Worm (Caenorhabditis elegans) whole organism, L2 larva: Measurements from ENCODE around the gene Y48A6C.8.
"Not testable (repeated sequence)": the region's sequence is repeated elsewhere in the genome, so short reads cannot be mapped to it uniquely, and the experiment has no call there.

Source experiments
- C34F6.9 ChIP-seq: fragments of 150-350 bp; optimal IDR thresholded peaks from 2 replicates; lab custom pipeline; 2014; ENCODE audit warnings: missing biosample characterization, missing genetic modification characterization
- F13H6.1 ChIP-seq: sonication (generic microtip); optimal IDR thresholded peaks from 2 replicates; lab custom pipeline; 2016; ENCODE audit warnings: missing genetic modification characterization, missing compliant biosample characterization
- R02D3.7 ChIP-seq: fragments of 150-350 bp; optimal IDR thresholded peaks from 2 replicates; lab custom pipeline; 2014; ENCODE audit warnings: missing biosample characterization, missing genetic modification characterization
- Y55F3AM.14 ChIP-seq: fragments of 200-800 bp; sonication (Bioruptor generic); optimal IDR thresholded peaks from 2 replicates; lab custom pipeline; 2018; ENCODE audit warnings: mild to moderate bottlenecking, missing genetic modification characterization, missing compliant biosample characterization
- ZK546.5 ChIP-seq: sonication (generic microtip); optimal IDR thresholded peaks from 2 replicates; lab custom pipeline; 2017; ENCODE audit warnings: missing biosample characterization, missing genetic modification characterization
- alr-1 ChIP-seq: fragments of 150-350 bp; optimal IDR thresholded peaks from 2 replicates; lab custom pipeline; 2014; ENCODE audit warnings: missing biosample characterization, missing genetic modification characterization
- aly-2 ChIP-seq: fragments of 150-350 bp; optimal IDR thresholded peaks from 2 replicates; lab custom pipeline; 2014; ENCODE audit warnings: missing biosample characterization, missing genetic modification characterization
- ama-1 ChIP-seq: fragments of 150-350 bp; optimal IDR thresholded peaks from 2 replicates; lab custom pipeline; 2018; ENCODE audit warnings: inconsistent platforms
- blmp-1 ChIP-seq: sonication (generic microtip); optimal IDR thresholded peaks from 2 replicates; lab custom pipeline; 2017; ENCODE audit warnings: missing genetic modification characterization, mild to moderate bottlenecking, missing compliant biosample characterization, antibody characterized with exemption, moderate library complexity; ENCODE audit not compliant: insufficient read depth
- ceh-16 ChIP-seq: fragments of 150-350 bp; optimal IDR thresholded peaks from 2 replicates; lab custom pipeline; 2014; ENCODE audit warnings: missing biosample characterization, missing genetic modification characterization
- crh-2 ChIP-seq: sonication (generic microtip); optimal IDR thresholded peaks from 2 replicates; lab custom pipeline; 2017; ENCODE audit warnings: missing biosample characterization, missing genetic modification characterization
- elt-1 ChIP-seq: fragments of 150-350 bp; optimal IDR thresholded peaks from 2 replicates; lab custom pipeline; 2014; ENCODE audit warnings: missing biosample characterization, missing genetic modification characterization
- elt-3 ChIP-seq: sonication (generic microtip); optimal IDR thresholded peaks from 2 replicates; lab custom pipeline; 2017; ENCODE audit warnings: missing biosample characterization, missing genetic modification characterization
- fos-1 ChIP-seq: fragments of 150-350 bp; optimal IDR thresholded peaks from 2 replicates; lab custom pipeline; 2014; ENCODE audit warnings: missing biosample characterization, missing genetic modification characterization
- gmeb-1 ChIP-seq: fragments of 150-350 bp; optimal IDR thresholded peaks from 2 replicates; lab custom pipeline; 2014; ENCODE audit warnings: missing biosample characterization, missing genetic modification characterization
- lin-13 ChIP-seq: fragments of 150-350 bp; optimal IDR thresholded peaks from 2 replicates; lab custom pipeline; 2014; ENCODE audit warnings: missing biosample characterization, missing genetic modification reagents, missing genetic modification characterization
- lin-39 ChIP-seq: fragments of 150-350 bp; optimal IDR thresholded peaks from 2 replicates; lab custom pipeline; 2014; ENCODE audit warnings: missing biosample characterization, missing genetic modification reagents, missing genetic modification characterization
- lsy-2 ChIP-seq, 2 experiments: fragments of 150-350 bp in 1 of 2; sonication (generic microtip) in 1 of 2; optimal IDR thresholded peaks; 2 replicates each; lab custom pipeline; 2014 to 2017; ENCODE audit warnings: missing biosample characterization in 2 of 2, missing genetic modification characterization in 2 of 2
- mab-5 ChIP-seq: fragments of 150-350 bp; optimal IDR thresholded peaks from 2 replicates; lab custom pipeline; 2014; ENCODE audit warnings: missing biosample characterization, missing genetic modification characterization
- mbf-1 ChIP-seq: sonication (generic microtip); optimal IDR thresholded peaks from 2 replicates; lab custom pipeline; 2017; ENCODE audit warnings: missing biosample characterization, missing genetic modification characterization
- nhr-11 ChIP-seq: fragments of 150-350 bp; optimal IDR thresholded peaks from 2 replicates; lab custom pipeline; 2014; ENCODE audit warnings: missing biosample characterization, missing genetic modification characterization
- nhr-12 ChIP-seq: fragments of 150-350 bp; optimal IDR thresholded peaks from 2 replicates; lab custom pipeline; 2014; ENCODE audit warnings: missing biosample characterization, missing genetic modification characterization
- nhr-129 ChIP-seq: fragments of 150-350 bp; optimal IDR thresholded peaks from 2 replicates; lab custom pipeline; 2014; ENCODE audit warnings: missing biosample characterization, missing genetic modification characterization
- nhr-21 ChIP-seq: fragments of 150-350 bp; optimal IDR thresholded peaks from 2 replicates; lab custom pipeline; 2014; ENCODE audit warnings: missing biosample characterization, missing genetic modification characterization
- nhr-237 ChIP-seq: fragments of 150-350 bp; optimal IDR thresholded peaks from 2 replicates; lab custom pipeline; 2014; ENCODE audit warnings: missing biosample characterization, missing genetic modification characterization
- nhr-6 ChIP-seq: fragments of 150-350 bp; optimal IDR thresholded peaks from 2 replicates; lab custom pipeline; 2014; ENCODE audit warnings: missing biosample characterization, missing genetic modification characterization
- peb-1 ChIP-seq: fragments of 150-350 bp; optimal IDR thresholded peaks from 2 replicates; lab custom pipeline; 2014; ENCODE audit warnings: missing biosample characterization, missing genetic modification characterization
- skn-1 ChIP-seq: sonication (generic microtip); optimal IDR thresholded peaks from 2 replicates; lab custom pipeline; 2017; ENCODE audit warnings: missing biosample characterization, missing genetic modification characterization
- sma-3 ChIP-seq: sonication (generic microtip); optimal IDR thresholded peaks from 2 replicates; lab custom pipeline; 2016; ENCODE audit warnings: missing genetic modification reagents, missing genetic modification characterization, missing compliant biosample characterization
- sma-9 ChIP-seq, 2 experiments: fragments of 150-350 bp in 1 of 2; sonication (generic microtip) in 1 of 2; optimal IDR thresholded peaks; 2 replicates each; lab custom pipeline; 2014 to 2016; ENCODE audit warnings: missing genetic modification characterization in 2 of 2, mild to moderate bottlenecking in 1 of 2, missing biosample characterization in 1 of 2, missing compliant biosample characterization in 1 of 2, missing genetic modification reagents in 1 of 2, moderate library complexity in 1 of 2
- snpc-4 ChIP-seq: fragments of 150-350 bp; optimal IDR thresholded peaks from 2 replicates; lab custom pipeline; 2014; ENCODE audit warnings: missing biosample characterization, missing genetic modification characterization
- unc-55 ChIP-seq: fragments of 150-350 bp; sonication (generic microtip); optimal IDR thresholded peaks from 3 replicates; lab custom pipeline; 2014; ENCODE audit warnings: missing biosample characterization, missing genetic modification reagents, missing genetic modification characterization
- unc-62 ChIP-seq: fragments of 150-350 bp; optimal IDR thresholded peaks from 2 replicates; lab custom pipeline; 2014; ENCODE audit warnings: missing biosample characterization, missing genetic modification reagents, missing genetic modification characterization

Y48A6C.8 gene

ce11 chrIII:11141791-11142490 is 14.5 kb upstream of the Y48A6C.8 start, which contains the start of the genes Y47D3A.1 and pola-1 (continued):
- TF ChIP-seq nhr-6 (tag; lab: Kevin White, UChicago) = peak; percentile 36
- peak; percentile 16 for TF ChIP-seq Y55F3AM.14 (GFP tag; lab: Kevin White, UChicago)
- TF ChIP-seq sma-9 (GFP tag; optimal IDR thresholded peaks at IDR 0.05; lab: Kevin White, UChicago) = no peak
- TF ChIP-seq sma-9 (tag; optimal IDR thresholded peaks at IDR 0.05; lab: Kevin White, UChicago) = no peak
- TF ChIP-seq ama-1 (lab: Kevin White, UChicago) = no peak
- TF ChIP-seq aly-2 (tag; lab: Kevin White, UChicago) = no peak
- no peak for TF ChIP-seq mbf-1 (tag; lab: Kevin White, UChicago)
- TF ChIP-seq nhr-11 (tag; lab: Kevin White, UChicago) = no peak
- TF ChIP-seq blmp-1 (tag; lab: Kevin White, UChicago) = peak; percentile 24
- no peak for TF ChIP-seq nhr-237 (tag; lab: Kevin White, UChicago)
- TF ChIP-seq unc-62 = no peak
- TF ChIP-seq C34F6.9 (tag; lab: Kevin White, UChicago) = peak; percentile 85
- no peak for TF ChIP-seq ceh-16 (tag; lab: Kevin White, UChicago)
- TF ChIP-seq R02D3.7 (tag; lab: Kevin White, UChicago) = no peak
- TF ChIP-seq mab-5 (tag; lab: Kevin White, UChicago) = no peak
- no peak for TF ChIP-seq elt-3 (tag; lab: Kevin White, UChicago)
- peak; percentile 46 for TF ChIP-seq nhr-21 (tag; lab: Kevin White, UChicago)
- TF ChIP-seq sma-3 = peak; percentile 86
- TF ChIP-seq lin-39 = no peak
- peak; percentile 4 for TF ChIP-seq ZK546.5
- TF ChIP-seq nhr-129 (tag; lab: Kevin White, UChicago) = peak; percentile 86
- TF ChIP-seq alr-1 = no peak
- TF ChIP-seq nhr-12 (tag; lab: Kevin White, UChicago) = no peak
- TF ChIP-seq gmeb-1 (tag; lab: Kevin White, UChicago) = peak; percentile 92

DNA sequence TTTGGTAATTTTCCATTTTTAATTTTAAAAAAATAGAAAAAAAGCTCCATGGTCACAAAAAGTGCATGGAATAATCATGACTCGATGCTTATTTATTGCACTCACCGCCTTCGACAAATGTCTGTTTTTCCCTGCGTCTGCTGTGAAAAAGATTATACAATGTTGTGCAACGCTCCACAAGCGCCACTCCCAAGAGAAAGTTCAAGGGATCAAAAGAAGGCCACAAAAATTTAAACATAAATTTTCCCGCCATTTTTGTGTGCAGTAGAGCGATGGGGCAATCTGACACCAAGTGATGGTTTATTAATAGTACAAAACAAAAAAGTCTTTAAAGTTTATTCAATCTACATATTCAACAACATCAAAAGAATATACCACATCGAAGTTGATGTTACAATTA is 11.5 kb upstream of the Y48A6C.8 start, which contains the start of gene fbxa-128:
fbxa-128 (minus strand) TSS at position 192 of the 400 bp plus-strand sequence.
- TF ChIP-seq gmeb-1 (tag; lab: Kevin White, UChicago) (peak; percentile 31), peb-1 (tag; lab: Kevin White, UChicago) (no peak), unc-55 (GFP tag; lab: Kevin White, UChicago) (peak; percentile 61), sma-9 (GFP tag; optimal IDR thresholded peaks at IDR 0.05; lab: Kevin White, UChicago) (peak; percentile 7), sma-9 (tag; optimal IDR thresholded peaks at IDR 0.05; lab: Kevin White, UChicago) (no peak), lin-13 (GFP tag; lab: Kevin White, UChicago) (peak; percentile 0), nhr-11 (tag; lab: Kevin White, UChicago) (no peak), crh-2 (tag; lab: Kevin White, UChicago) (peak; percentile 62), nhr-129 (tag; lab: Kevin White, UChicago) (peak; percentile 34), lsy-2 (tag; optimal IDR thresholded peaks at IDR 0.05; lab: Kevin White, UChicago) (peak in 1 of 2 experiments; percentile 52), fos-1 (tag; lab: Kevin White, UChicago) (peak; percentile 85), C34F6.9 (tag; lab: Kevin White, UChicago) (peak; percentile 21)

DNA sequence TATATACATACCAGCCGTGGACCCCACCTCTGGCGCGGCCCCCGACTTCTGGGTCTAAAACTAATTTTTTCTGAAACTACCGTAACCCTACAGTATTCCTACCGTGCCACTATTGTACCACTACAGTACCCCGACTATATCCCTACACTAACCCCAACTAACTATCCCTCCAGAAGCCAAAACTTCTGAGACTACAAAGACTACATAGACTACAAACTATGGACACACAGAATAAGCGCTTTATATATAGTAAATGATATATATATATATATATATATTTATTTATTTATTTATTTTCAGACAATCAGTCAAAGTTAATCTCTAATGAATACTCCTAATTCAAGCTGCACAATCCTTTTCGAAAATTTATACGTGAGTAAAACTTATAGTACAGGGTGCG is 4.0 kb upstream of the Y48A6C.8 start, which contains the start of gene pha-1:
pha-1 (plus strand) TSS at position 301 of the 400 bp plus-strand sequence.
- not testable (repeated sequence) for TF ChIP-seq skn-1 (tag; lab: Kevin White, UChicago); elt-1 (tag; lab: Kevin White, UChicago); F13H6.1

DNA sequence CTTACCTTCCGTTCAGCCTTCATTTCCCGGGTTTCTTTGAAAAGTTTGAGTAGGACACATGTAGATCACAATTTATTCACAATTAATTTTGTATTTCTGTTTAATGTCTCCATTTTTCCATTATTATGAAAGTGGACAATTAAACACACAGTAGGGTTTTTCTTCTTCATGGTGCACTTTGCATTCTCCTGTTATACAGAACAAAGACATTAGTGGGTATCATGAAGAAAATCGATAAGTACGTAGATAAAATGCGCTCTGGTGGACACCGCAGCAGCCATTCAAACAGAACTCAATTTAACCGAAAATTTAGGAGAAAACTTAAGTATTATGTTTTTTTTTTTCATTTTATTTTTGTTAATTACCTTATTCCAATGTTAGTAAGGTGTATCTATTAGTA is 1.9 kb upstream of the Y48A6C.8 start:
- TF ChIP-seq blmp-1 (tag; lab: Kevin White, UChicago) (no peak), unc-55 (GFP tag; lab: Kevin White, UChicago) (peak; percentile 29), unc-62 (no peak), ceh-16 (tag; lab: Kevin White, UChicago) (no peak), peb-1 (tag; lab: Kevin White, UChicago) (no peak), C34F6.9 (tag; lab: Kevin White, UChicago) (peak; percentile 1)

DNA sequence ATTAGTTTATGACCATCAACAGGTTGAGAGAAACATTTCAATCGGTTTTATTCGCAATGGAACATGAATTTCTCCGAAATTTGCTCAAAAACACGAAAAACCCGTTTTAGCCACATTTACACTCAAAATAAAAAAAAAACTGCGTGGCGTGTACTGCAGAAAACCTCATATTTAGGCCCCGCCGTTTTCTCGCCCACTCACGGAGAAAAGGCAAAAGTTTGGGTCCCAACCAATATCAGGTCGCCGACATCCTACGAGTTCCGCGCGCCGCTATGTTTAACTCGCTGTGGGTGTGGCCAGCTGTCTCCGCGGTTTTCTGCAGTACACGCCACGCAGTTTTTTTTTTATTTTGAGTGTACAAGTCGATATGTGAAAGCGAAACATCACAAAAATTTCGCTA is 3.6 kb downstream of the Y48A6C.8 start:
- TF ChIP-seq nhr-11 (tag; lab: Kevin White, UChicago) (no peak), snpc-4 (peak; percentile 75)
